Worm (Caenorhabditis elegans) whole organism, late embryonic: ENCODE results near the gene smg-8.

Experiments
- C08G9.2 ChIP-seq: sonication (generic microtip); optimal IDR thresholded peaks from 2 replicates; lab custom pipeline; 2016; ENCODE audit warnings: mild to moderate bottlenecking, missing genetic modification characterization, moderate library complexity, missing compliant biosample characterization
- C38D4.7 ChIP-seq: fragments of 200-800 bp; sonication (Bioruptor generic); optimal IDR thresholded peaks from 2 replicates; lab custom pipeline; 2018; ENCODE audit warnings: mild to moderate bottlenecking, missing genetic modification characterization, moderate library complexity, missing compliant biosample characterization
- F13H6.1 ChIP-seq: sonication (generic microtip); optimal IDR thresholded peaks from 2 replicates; lab custom pipeline; 2016; ENCODE audit warnings: missing genetic modification characterization, missing compliant biosample characterization
- K02D7.2 ChIP-seq: sonication (generic microtip); optimal IDR thresholded peaks from 2 replicates; lab custom pipeline; 2017; ENCODE audit warnings: mild to moderate bottlenecking, missing genetic modification characterization, missing compliant biosample characterization
- K09A11.1 ChIP-seq: sonication (generic microtip); optimal IDR thresholded peaks from 2 replicates; lab custom pipeline; 2017; ENCODE audit warnings: antibody characterized with exemption, mild to moderate bottlenecking, missing genetic modification characterization, missing compliant biosample characterization; ENCODE audit not compliant: insufficient read depth
- T23F11.4 ChIP-seq: fragments of 200-800 bp; sonication (Bioruptor generic); optimal IDR thresholded peaks from 2 replicates; lab custom pipeline; 2018; ENCODE audit warnings: mild to moderate bottlenecking, missing genetic modification characterization, missing compliant biosample characterization
- Y22D7AL.16 ChIP-seq: sonication (generic microtip); optimal IDR thresholded peaks from 2 replicates; lab custom pipeline; 2016; ENCODE audit warnings: missing genetic modification characterization, missing compliant biosample characterization
- ceh-14 ChIP-seq: sonication (generic microtip); optimal IDR thresholded peaks from 2 replicates; lab custom pipeline; 2016; ENCODE audit warnings: missing genotype, missing genetic modification characterization, missing compliant biosample characterization
- ceh-18 ChIP-seq: sonication (generic microtip); optimal IDR thresholded peaks from 2 replicates; lab custom pipeline; 2016; ENCODE audit warnings: missing genetic modification characterization, missing compliant biosample characterization
- ceh-19 ChIP-seq: fragments of 200-800 bp; sonication (Bioruptor generic); optimal IDR thresholded peaks from 2 replicates; lab custom pipeline; 2018; ENCODE audit warnings: mild to moderate bottlenecking, missing genetic modification characterization, missing compliant biosample characterization
- ceh-2 ChIP-seq: sonication (generic microtip); optimal IDR thresholded peaks from 2 replicates; lab custom pipeline; 2016; ENCODE audit warnings: missing genotype, missing genetic modification characterization, missing compliant biosample characterization
- ceh-22 ChIP-seq: sonication (generic microtip); optimal IDR thresholded peaks from 2 replicates; lab custom pipeline; 2017; ENCODE audit warnings: missing biosample characterization, missing genetic modification characterization
- ceh-24 ChIP-seq: sonication (generic microtip); optimal IDR thresholded peaks from 2 replicates; lab custom pipeline; 2016; ENCODE audit warnings: mild to moderate bottlenecking, missing genetic modification characterization, missing compliant biosample characterization
- ceh-31 ChIP-seq: sonication (generic microtip); optimal IDR thresholded peaks from 2 replicates; lab custom pipeline; 2016; ENCODE audit warnings: missing genetic modification characterization, missing compliant biosample characterization
- ceh-34 ChIP-seq: sonication (generic microtip); optimal IDR thresholded peaks from 2 replicates; lab custom pipeline; 2016; ENCODE audit warnings: mild to moderate bottlenecking, missing genetic modification characterization, missing compliant biosample characterization
- ceh-45 ChIP-seq: fragments of 200-800 bp; sonication (Bioruptor generic); IDR thresholded peaks from 2 replicates; pipeline ENCODE4 v1.3.6; 2022; ENCODE audit warnings: missing genetic modification reagents, missing genetic modification characterization, missing compliant biosample characterization
- ceh-6 ChIP-seq: fragments of 200-800 bp; sonication (Bioruptor generic); optimal IDR thresholded peaks from 2 replicates; lab custom pipeline; 2018; ENCODE audit warnings: mild to moderate bottlenecking, missing genetic modification characterization, missing compliant biosample characterization
- che-1 ChIP-seq: sonication (generic microtip); optimal IDR thresholded peaks from 2 replicates; lab custom pipeline; 2016; ENCODE audit warnings: mild to moderate bottlenecking, missing genetic modification characterization, missing compliant biosample characterization
- dmd-4 ChIP-seq: sonication (generic microtip); optimal IDR thresholded peaks from 2 replicates; lab custom pipeline; 2016; ENCODE audit warnings: borderline replicate concordance, missing genetic modification characterization, missing compliant biosample characterization
- elt-2 ChIP-seq: sonication (generic microtip); optimal IDR thresholded peaks from 2 replicates; lab custom pipeline; 2016; ENCODE audit warnings: missing genetic modification reagents, missing genetic modification characterization, missing compliant biosample characterization
- ets-4 ChIP-seq: sonication (generic microtip); optimal IDR thresholded peaks from 2 replicates; lab custom pipeline; 2016; ENCODE audit warnings: missing genetic modification characterization, missing compliant biosample characterization
- fax-1 ChIP-seq: sonication (generic microtip); optimal IDR thresholded peaks from 2 replicates; lab custom pipeline; 2016; ENCODE audit warnings: missing genotype, missing genetic modification characterization, missing compliant biosample characterization
- fkh-6 ChIP-seq: sonication (generic microtip); optimal IDR thresholded peaks from 2 replicates; lab custom pipeline; 2016; ENCODE audit warnings: missing genetic modification characterization, missing compliant biosample characterization
- gmeb-2 ChIP-seq: sonication (generic microtip); optimal IDR thresholded peaks from 2 replicates; lab custom pipeline; 2016; ENCODE audit warnings: missing genetic modification characterization, inconsistent platforms, missing compliant biosample characterization
- hlh-13 ChIP-seq: fragments of 200-800 bp; sonication (Bioruptor generic); optimal IDR thresholded peaks from 2 replicates; lab custom pipeline; 2018; ENCODE audit warnings: mild to moderate bottlenecking, missing genetic modification characterization, missing compliant biosample characterization
- hlh-30 ChIP-seq: sonication (generic microtip); optimal IDR thresholded peaks from 2 replicates; lab custom pipeline; 2017; ENCODE audit warnings: antibody characterized with exemption, missing genetic modification characterization, missing compliant biosample characterization; ENCODE audit not compliant: insufficient read depth
- hlh-8 ChIP-seq: sonication (generic microtip); optimal IDR thresholded peaks from 2 replicates; lab custom pipeline; 2016; ENCODE audit warnings: missing genotype, missing genetic modification characterization, missing compliant biosample characterization
- lim-6 ChIP-seq: sonication (generic microtip); optimal IDR thresholded peaks from 2 replicates; lab custom pipeline; 2016; ENCODE audit warnings: missing genetic modification characterization, missing compliant biosample characterization
- lin-11 ChIP-seq: fragments of 200-800 bp; sonication (Bioruptor generic); optimal IDR thresholded peaks from 2 replicates; lab custom pipeline; 2018; ENCODE audit warnings: mild to moderate bottlenecking, missing genetic modification characterization, missing compliant biosample characterization
- madf-2 ChIP-seq: sonication (generic microtip); optimal IDR thresholded peaks from 2 replicates; lab custom pipeline; 2017; ENCODE audit warnings: missing genetic modification characterization, missing compliant biosample characterization
- mec-3 ChIP-seq: sonication (generic microtip); optimal IDR thresholded peaks from 2 replicates; lab custom pipeline; 2016; ENCODE audit warnings: borderline replicate concordance, missing genetic modification characterization, missing compliant biosample characterization
- nhr-232 ChIP-seq: sonication (generic microtip); optimal IDR thresholded peaks from 2 replicates; lab custom pipeline; 2016; ENCODE audit warnings: missing genetic modification characterization, missing compliant biosample characterization
- pag-3 ChIP-seq: sonication (generic microtip); optimal IDR thresholded peaks from 2 replicates; lab custom pipeline; 2016; ENCODE audit warnings: missing compliant biosample characterization, missing genetic modification characterization, borderline replicate concordance
- pat-9 ChIP-seq: fragments of 200-800 bp; sonication (Bioruptor generic); optimal IDR thresholded peaks from 2 replicates; lab custom pipeline; 2018; ENCODE audit warnings: mild to moderate bottlenecking, missing genetic modification characterization, moderate library complexity, missing compliant biosample characterization
- pha-2 ChIP-seq: sonication (generic microtip); optimal IDR thresholded peaks from 2 replicates; lab custom pipeline; 2017; ENCODE audit warnings: mild to moderate bottlenecking, missing genetic modification characterization, missing compliant biosample characterization
- pha-4 ChIP-seq: fragments of 150-350 bp; optimal IDR thresholded peaks from 2 replicates; lab custom pipeline; 2018; ENCODE audit warnings: missing biosample characterization, missing genetic modification reagents, missing genetic modification characterization
- pqm-1 ChIP-seq: sonication (generic microtip); optimal IDR thresholded peaks from 2 replicates; lab custom pipeline; 2016; ENCODE audit warnings: missing genetic modification characterization, missing compliant biosample characterization
- ref-2 ChIP-seq: sonication (generic microtip); optimal IDR thresholded peaks from 2 replicates; lab custom pipeline; 2016; ENCODE audit warnings: missing genetic modification characterization, missing compliant biosample characterization
- rnt-1 ChIP-seq: sonication (generic microtip); optimal IDR thresholded peaks from 2 replicates; lab custom pipeline; 2016; ENCODE audit warnings: missing genetic modification characterization, missing compliant biosample characterization
- sdc-2 ChIP-seq: sonication (generic microtip); optimal IDR thresholded peaks from 2 replicates; lab custom pipeline; 2016; ENCODE audit warnings: missing genotype, missing genetic modification characterization, missing compliant biosample characterization
- sox-4 ChIP-seq: sonication (generic microtip); optimal IDR thresholded peaks from 2 replicates; lab custom pipeline; 2017; ENCODE audit warnings: mild to moderate bottlenecking, missing genetic modification characterization, inconsistent platforms, missing compliant biosample characterization
- syd-9 ChIP-seq: sonication (generic microtip); optimal IDR thresholded peaks from 2 replicates; lab custom pipeline; 2016; ENCODE audit warnings: mild to moderate bottlenecking, missing genetic modification characterization, moderate library complexity, missing compliant biosample characterization
- tbx-2 ChIP-seq: sonication (generic microtip); optimal IDR thresholded peaks from 2 replicates; lab custom pipeline; 2016; ENCODE audit warnings: missing genetic modification characterization, missing compliant biosample characterization
- tbx-7 ChIP-seq: sonication (generic microtip); optimal IDR thresholded peaks from 2 replicates; lab custom pipeline; 2016; ENCODE audit warnings: missing genotype, missing genetic modification characterization, missing compliant biosample characterization
- unc-3 ChIP-seq, 2 experiments: fragments of 200-800 bp in 1 of 2; sonication (Bioruptor generic) in 1 of 2; sonication (generic microtip) in 1 of 2; conservative IDR thresholded peaks in 1 of 2; optimal IDR thresholded peaks in 1 of 2; 2 replicates each; pipeline versions ENCODE4 v1.3.6 to Lab custom; 2016 to 2022; ENCODE audit warnings: missing compliant biosample characterization in 2 of 2, missing genetic modification characterization in 2 of 2, missing genetic modification reagents in 1 of 2
- unc-55 ChIP-seq: sonication (generic microtip); optimal IDR thresholded peaks from 2 replicates; lab custom pipeline; 2017; ENCODE audit warnings: missing biosample characterization, missing genetic modification reagents, missing genetic modification characterization
- ztf-16 ChIP-seq: sonication (generic microtip); optimal IDR thresholded peaks from 2 replicates; lab custom pipeline; 2017; ENCODE audit warnings: missing genetic modification characterization, missing compliant biosample characterization

smg-8 gene

DNA sequence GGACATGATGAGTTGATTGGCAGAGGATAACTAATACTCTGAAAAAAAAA is 53.0 kb downstream of the smg-8 start, which contains the start of gene cysl-2:
Gene cysl-2 (minus strand): TSS at position 38 of the 50 bp plus-strand sequence.
- no peak for TF ChIP-seq ceh-34 (tag; lab: Kevin White, UChicago)
- TF ChIP-seq unc-3 (GFP tag; conservative IDR thresholded peaks at IDR 0.05; lab: Robert Waterston, UW) = no peak
- TF ChIP-seq unc-3 (tag; optimal IDR thresholded peaks at IDR 0.05; lab: Kevin White, UChicago) = no peak
- no peak for TF ChIP-seq C38D4.7
- TF ChIP-seq pha-2 (tag; lab: Kevin White, UChicago) = no peak
- no peak for TF ChIP-seq ceh-19 (GFP tag; lab: Kevin White, UChicago)
- TF ChIP-seq dmd-4 (tag; lab: Kevin White, UChicago) = no peak
- TF ChIP-seq K09A11.1 (tag; lab: Kevin White, UChicago) = no peak
- TF ChIP-seq sdc-2 (tag; lab: Kevin White, UChicago) = no peak
- no peak for TF ChIP-seq pqm-1 (tag; lab: Kevin White, UChicago)

DNA sequence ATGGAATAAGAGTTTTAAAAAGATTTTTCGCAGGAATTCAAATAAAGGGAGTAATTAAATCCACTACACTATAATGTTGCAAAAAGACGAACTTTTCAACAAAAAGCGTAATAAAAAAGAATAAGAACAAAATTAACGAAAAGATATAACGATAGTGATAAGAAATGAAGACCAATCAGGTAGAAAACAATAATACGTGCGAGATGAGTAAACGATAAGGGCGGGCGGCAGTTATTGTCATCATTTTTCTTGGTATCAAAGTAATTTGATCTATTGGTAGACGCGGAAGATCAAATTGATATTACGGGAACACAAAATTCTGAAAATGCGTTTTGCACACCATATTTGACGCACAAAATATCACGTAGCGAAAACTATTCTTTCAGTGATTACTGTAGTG is 53.3 kb downstream of the smg-8 start:
- TF ChIP-seq elt-2 (tag; lab: Kevin White, UChicago) (peak; percentile 85), sox-4 (no peak), hlh-13 (no peak)
- TF ChIP-seq, all 69 proteins: peak for 1

DNA sequence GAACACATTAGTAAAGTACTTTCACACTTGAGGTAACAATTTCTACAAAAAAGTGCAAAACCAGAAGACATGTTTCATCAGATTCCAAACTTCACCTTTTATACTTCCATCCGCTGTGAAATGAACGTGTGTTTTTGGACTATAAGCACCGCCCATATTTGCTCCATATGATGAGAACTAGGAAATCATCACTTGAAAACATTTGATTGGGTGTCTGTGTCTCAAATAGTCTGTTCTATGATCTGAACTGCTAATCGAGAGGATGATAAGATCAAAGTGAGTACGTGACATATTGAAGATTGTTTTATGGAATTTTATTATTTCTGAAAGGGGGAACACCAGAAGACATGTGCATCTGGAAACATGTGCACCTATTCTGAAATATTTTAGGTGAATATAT is 54.1 kb downstream of the smg-8 start:
- no peak for TF ChIP-seq Y22D7AL.16
- no peak for TF ChIP-seq fax-1 (tag; lab: Kevin White, UChicago)
- no peak for TF ChIP-seq fkh-6 (tag; lab: Kevin White, UChicago)
- no peak for TF ChIP-seq sox-4
- TF ChIP-seq lin-11 (tag; lab: Kevin White, UChicago) = no peak
- no peak for TF ChIP-seq C08G9.2
- no peak for TF ChIP-seq ceh-14 (tag; lab: Kevin White, UChicago)
- TF ChIP-seq F13H6.1 (tag; lab: Kevin White, UChicago) = no peak

ce11 chrII:14496809-14497208 is 55.6 kb downstream of the smg-8 start:
- peak; percentile 59 for TF ChIP-seq syd-9 (tag; lab: Kevin White, UChicago)
- peak; percentile 90 for TF ChIP-seq pqm-1 (tag; lab: Kevin White, UChicago)
- TF ChIP-seq ceh-31 = peak; percentile 68
- TF ChIP-seq ceh-2 (tag; lab: Kevin White, UChicago) = peak; percentile 66
- peak; percentile 35 for TF ChIP-seq ceh-22 (tag; lab: Kevin White, UChicago)
- TF ChIP-seq ceh-24 (tag; lab: Kevin White, UChicago) = peak; percentile 34
- no peak for TF ChIP-seq lim-6 (tag; lab: Kevin White, UChicago)
- TF ChIP-seq ztf-16 = peak; percentile 94
- TF ChIP-seq pha-4 = no peak
- peak; percentile 74 for TF ChIP-seq T23F11.4 (GFP tag; lab: Kevin White, UChicago)
- TF ChIP-seq fax-1 (tag; lab: Kevin White, UChicago) = peak; percentile 68
- TF ChIP-seq pha-2 (tag; lab: Kevin White, UChicago) = peak; percentile 88
- TF ChIP-seq mec-3 = peak; percentile 5
- TF ChIP-seq ceh-14 (tag; lab: Kevin White, UChicago) = peak; percentile 70
- peak; percentile 24 for TF ChIP-seq hlh-30 (tag; lab: Kevin White, UChicago)
- peak; percentile 63 for TF ChIP-seq hlh-8
- TF ChIP-seq nhr-232 = peak; percentile 85
- TF ChIP-seq ceh-6 = peak; percentile 92
- no peak for TF ChIP-seq unc-55 (GFP tag; lab: Kevin White, UChicago)
- peak; percentile 63 for TF ChIP-seq ets-4 (tag; lab: Kevin White, UChicago)
- TF ChIP-seq rnt-1 = peak; percentile 96
- peak; percentile 83 for TF ChIP-seq ref-2 (tag; lab: Kevin White, UChicago)
- TF ChIP-seq tbx-7 (tag; lab: Kevin White, UChicago) = peak; percentile 53
- peak; percentile 86 for TF ChIP-seq gmeb-2
- TF ChIP-seq che-1 (tag; lab: Kevin White, UChicago) = peak; percentile 86
- peak; percentile 80 for TF ChIP-seq lin-11 (tag; lab: Kevin White, UChicago)
- peak; percentile 75 for TF ChIP-seq hlh-13
- peak; percentile 82 for TF ChIP-seq K02D7.2 (tag; lab: Kevin White, UChicago)
- TF ChIP-seq pag-3 (tag; lab: Kevin White, UChicago) = peak; percentile 4
- TF ChIP-seq ceh-45 = no peak
- peak; percentile 83 for TF ChIP-seq ceh-18 (tag; lab: Kevin White, UChicago)
- TF ChIP-seq tbx-2 (tag; lab: Kevin White, UChicago) = peak; percentile 91
- TF ChIP-seq ceh-34 (tag; lab: Kevin White, UChicago) = peak; percentile 86
- TF ChIP-seq madf-2 (tag; lab: Kevin White, UChicago) = peak; percentile 86
- peak; percentile 90 for TF ChIP-seq pat-9 (tag; lab: Kevin White, UChicago)
